Fruit fly (Drosophila melanogaster) whole organism, embryonic: Measurements from ENCODE around the gene Dhc62B.
A peak's percentile ranks its signal among the peaks of the same experiment; 100 is the strongest.

ENCODE experiments used
- Awh ChIP-seq: fragments of 200-800 bp; sonication (Bioruptor generic); IDR thresholded peaks from 2 replicates; pipeline ENCODE4, ENCODE4 v1.3.6; 2022; ENCODE audit warnings: missing biosample characterization, missing genetic modification characterization
- B-H2 ChIP-seq: fragments of 200-800 bp; sonication (Bioruptor generic); optimal IDR thresholded peaks from 2 replicates; lab custom pipeline; 2018; ENCODE audit warnings: missing biosample characterization, mild to moderate bottlenecking, missing genetic modification characterization
- CG10543 ChIP-seq: fragments of 200-800 bp; sonication (Bioruptor generic); optimal IDR thresholded peaks from 3 replicates; lab custom pipeline; 2017; ENCODE audit warnings: missing biosample characterization, mild to moderate bottlenecking, missing genetic modification characterization, moderate library complexity
- CG12769 ChIP-seq: fragments of 200-800 bp; sonication (Bioruptor generic); optimal IDR thresholded peaks from 2 replicates; lab custom pipeline; 2019; ENCODE audit warnings: missing biosample characterization, mild to moderate bottlenecking, missing genetic modification characterization, moderate library complexity
- CG13894 ChIP-seq: fragments of 200-800 bp; sonication (Bioruptor generic); optimal IDR thresholded peaks from 3 replicates; lab custom pipeline; 2018; ENCODE audit warnings: missing biosample characterization, mild to moderate bottlenecking, missing genetic modification characterization, moderate library complexity
- CG15269 ChIP-seq: fragments of 200-800 bp; sonication (Bioruptor generic); optimal IDR thresholded peaks from 2 replicates; lab custom pipeline; 2018; ENCODE audit warnings: missing biosample characterization, mild to moderate bottlenecking, missing genetic modification characterization, moderate library complexity
- CG17186 ChIP-seq: fragments of 200-800 bp; sonication (Bioruptor generic); optimal IDR thresholded peaks from 3 replicates; lab custom pipeline; 2017; ENCODE audit warnings: missing biosample characterization, missing genetic modification reagents, missing genetic modification characterization
- CG1792 ChIP-seq: fragments of 200-800 bp; sonication (Bioruptor generic); optimal IDR thresholded peaks from 2 replicates; lab custom pipeline; 2016; ENCODE audit warnings: missing biosample characterization, missing genetic modification characterization
- CG18011 ChIP-seq: fragments of 200-800 bp; sonication (Bioruptor generic); optimal IDR thresholded peaks from 2 replicates; lab custom pipeline; 2017; ENCODE audit warnings: missing biosample characterization, missing genetic modification characterization, mild to moderate bottlenecking, moderate library complexity, missing genotype
- CG2199 ChIP-seq: fragments of 200-800 bp; sonication (Bioruptor generic); IDR thresholded peaks from 3 replicates; pipeline ENCODE4 v1.3.6; 2022; ENCODE audit warnings: missing biosample characterization, missing genetic modification characterization
- CG6791 ChIP-seq: fragments of 200-800 bp; sonication (Bioruptor generic); IDR thresholded peaks from 3 replicates; pipeline ENCODE4 v1.3.6; 2022; ENCODE audit warnings: missing biosample characterization, missing genetic modification characterization; ENCODE audit not compliant: partially characterized antibody
- CG8281 ChIP-seq: fragments of 200-800 bp; sonication (Bioruptor generic); optimal IDR thresholded peaks from 2 replicates; lab custom pipeline; 2018; ENCODE audit warnings: missing biosample characterization, mild to moderate bottlenecking, missing genetic modification characterization, moderate library complexity
- D ChIP-seq, 2 experiments: fragments of 200-800 bp in 1 of 2; fragments of >200 bp in 1 of 2; sonication (Bioruptor generic) in 1 of 2; optimal IDR thresholded peaks; 2 replicates in 1 of 2; 3 replicates in 1 of 2; lab custom pipeline; 2017; ENCODE audit warnings: mild to moderate bottlenecking in 1 of 2, missing biosample characterization in 1 of 2, missing genetic modification characterization in 1 of 2, missing genetic modification reagents in 1 of 2
- D19B ChIP-seq: fragments of 200-800 bp; sonication (Bioruptor generic); optimal IDR thresholded peaks from 2 replicates; lab custom pipeline; 2017; ENCODE audit warnings: missing biosample characterization, mild to moderate bottlenecking, missing genetic modification characterization
- Eip74EF ChIP-seq, 2 experiments: fragments of 200-800 bp in 1 of 2; fragments of >200 bp in 1 of 2; sonication (Bioruptor generic) in 1 of 2; optimal IDR thresholded peaks; 2 replicates each; lab custom pipeline; 2017 to 2019; ENCODE audit warnings: missing biosample characterization in 2 of 2, missing genetic modification characterization in 2 of 2, mild to moderate bottlenecking in 1 of 2, moderate library complexity in 1 of 2
- Sox102F ChIP-seq: fragments of 200-800 bp; sonication (Bioruptor generic); optimal IDR thresholded peaks from 2 replicates; lab custom pipeline; 2018; ENCODE audit warnings: missing biosample characterization, mild to moderate bottlenecking, missing genetic modification characterization, moderate library complexity
- TFAM ChIP-seq: fragments of 200-800 bp; sonication (Bioruptor generic); optimal IDR thresholded peaks from 2 replicates; lab custom pipeline; 2017; ENCODE audit warnings: missing biosample characterization, missing genetic modification characterization, inconsistent platforms
- abd-A ChIP-seq: fragments of 200-800 bp; sonication (Bioruptor generic); optimal IDR thresholded peaks from 3 replicates; lab custom pipeline; 2019; ENCODE audit warnings: missing biosample characterization, mild to moderate bottlenecking, missing genetic modification characterization, moderate library complexity
- cg ChIP-seq: fragments of 200-800 bp; sonication (Bioruptor generic); optimal IDR thresholded peaks from 3 replicates; lab custom pipeline; 2019; ENCODE audit warnings: missing biosample characterization, mild to moderate bottlenecking, missing genetic modification characterization, moderate library complexity
- chinmo ChIP-seq: fragments of 200-800 bp; sonication (Bioruptor generic); IDR thresholded peaks from 4 replicates; pipeline ENCODE4 v1.3.6; 2022; ENCODE audit warnings: missing biosample characterization, missing genetic modification characterization; ENCODE audit not compliant: partially characterized antibody
- cwo ChIP-seq: fragments of 200-800 bp; sonication (Bioruptor generic); optimal IDR thresholded peaks from 3 replicates; lab custom pipeline; 2017; ENCODE audit warnings: missing biosample characterization, missing genetic modification characterization, mild to moderate bottlenecking, moderate library complexity, missing genetic modification reagents
- dmrt11E ChIP-seq: fragments of 200-800 bp; sonication (Bioruptor generic); optimal IDR thresholded peaks from 3 replicates; lab custom pipeline; 2018; ENCODE audit warnings: missing biosample characterization, mild to moderate bottlenecking, missing genetic modification characterization, moderate library complexity
- eve ChIP-seq, 2 experiments: fragments of >200 bp; optimal IDR thresholded peaks; 2 replicates each; lab custom pipeline; 2017; ENCODE audit warnings: missing biosample characterization in 2 of 2, missing genetic modification characterization in 2 of 2
- ftz-f1 ChIP-seq: fragments of 200-800 bp; sonication (Bioruptor generic); optimal IDR thresholded peaks from 2 replicates; lab custom pipeline; 2016; ENCODE audit warnings: missing biosample characterization, missing genetic modification characterization
- gcm2 ChIP-seq: fragments of 200-800 bp; sonication (Bioruptor generic); optimal IDR thresholded peaks from 2 replicates; lab custom pipeline; 2016; ENCODE audit warnings: missing biosample characterization, missing genetic modification characterization
- kni ChIP-seq: fragments of 200-800 bp; sonication (Bioruptor generic); optimal IDR thresholded peaks from 3 replicates; lab custom pipeline; 2017; ENCODE audit warnings: mild to moderate bottlenecking, missing biosample characterization, missing genetic modification reagents, missing genetic modification characterization
- mirr ChIP-seq: fragments of 200-800 bp; sonication (Bioruptor generic); optimal IDR thresholded peaks from 3 replicates; lab custom pipeline; 2018; ENCODE audit warnings: missing biosample characterization, mild to moderate bottlenecking, missing genetic modification characterization
- nom ChIP-seq: fragments of 200-800 bp; sonication (Bioruptor generic); optimal IDR thresholded peaks from 2 replicates; lab custom pipeline; 2017; ENCODE audit warnings: missing biosample characterization, missing genetic modification characterization, mild to moderate bottlenecking, moderate library complexity, missing genetic modification reagents
- oc ChIP-seq: fragments of 200-800 bp; sonication (Bioruptor generic); optimal IDR thresholded peaks from 2 replicates; lab custom pipeline; 2018; ENCODE audit warnings: missing biosample characterization, mild to moderate bottlenecking, missing genetic modification characterization, moderate library complexity
- pros ChIP-seq: fragments of 200-800 bp; sonication (Bioruptor generic); optimal IDR thresholded peaks from 3 replicates; lab custom pipeline; 2019; ENCODE audit warnings: missing biosample characterization, mild to moderate bottlenecking, missing genetic modification characterization, moderate library complexity
- sd ChIP-seq: fragments of 200-800 bp; sonication (Bioruptor generic); optimal IDR thresholded peaks from 3 replicates; lab custom pipeline; 2018; ENCODE audit warnings: missing biosample characterization, mild to moderate bottlenecking, missing genetic modification characterization, moderate library complexity
- tin ChIP-seq: fragments of 200-800 bp; sonication (Bioruptor generic); optimal IDR thresholded peaks from 3 replicates; lab custom pipeline; 2016; ENCODE audit warnings: missing biosample characterization, missing genetic modification characterization
- vvl ChIP-seq: fragments of 200-800 bp; sonication (Bioruptor generic); IDR thresholded peaks from 2 replicates; pipeline ENCODE4 v1.3.6; 2022; ENCODE audit warnings: missing biosample characterization, missing genetic modification characterization

Gene Dhc62B

dm6 chr3L:1771658-1772057 lies at the start of gene Dhc62B:
Gene Dhc62B, minus strand, starts transcription at chr3L:1771758.
- no peak for TF ChIP-seq D19B (GFP tag; lab: Kevin White, UChicago)

dm6 chr3L:1821140-1821539 lies 49.6 kb upstream of the Dhc62B start:
- TF ChIP-seq nom = peak; percentile 42
- TF ChIP-seq B-H2 (GFP tag; lab: Kevin White, UChicago) = no peak

- peak; percentile 35 for TF ChIP-seq B-H2 (GFP tag; lab: Kevin White, UChicago)
- peak; percentile 60 for TF ChIP-seq sd (tag; lab: Kevin White, UChicago)
- peak; percentile 98 for TF ChIP-seq abd-A (tag; lab: Kevin White, UChicago)
- peak; percentile 10 for TF ChIP-seq CG10543 (GFP tag; lab: Kevin White, UChicago)
- TF ChIP-seq chinmo (GFP tag; lab: Robert Waterston, UW) = peak; percentile 96
- TF ChIP-seq ftz-f1 (GFP tag; lab: Kevin White, UChicago) = peak; percentile 55
- peak; percentile 67 for TF ChIP-seq CG15269 (tag; lab: Kevin White, UChicago)
- TF ChIP-seq CG6791 (GFP tag; lab: Robert Waterston, UW) = no peak
- TF ChIP-seq oc (tag; lab: Kevin White, UChicago) = peak; percentile 89
- TF ChIP-seq cwo (GFP tag; lab: Kevin White, UChicago) = peak; percentile 25
- TF ChIP-seq kni (GFP tag; lab: Kevin White, UChicago) = peak; percentile 48
- peak; percentile 59 for TF ChIP-seq CG13894 (tag; lab: Kevin White, UChicago)
- TF ChIP-seq eve (GFP tag; optimal IDR thresholded peaks at IDR 0.05; lab: Kevin White, UChicago) = no peak
- TF ChIP-seq mirr = peak; percentile 20
- TF ChIP-seq CG2199 (GFP tag; lab: Robert Waterston, UW) = 0 out of 3 replicates have a peak, but pooled peaks have one; percentile 23
- TF ChIP-seq Eip74EF (GFP tag; optimal IDR thresholded peaks at IDR 0.05; lab: Kevin White, UChicago) = peak in 1 of 2 experiments; percentile 98
- TF ChIP-seq D (optimal IDR thresholded peaks at IDR 0.05; lab: Kevin White, UChicago) = no peak
- TF ChIP-seq D (GFP tag; optimal IDR thresholded peaks at IDR 0.05; lab: Kevin White, UChicago) = no peak
- no peak for TF ChIP-seq CG17186 (GFP tag; lab: Kevin White, UChicago)
- TF ChIP-seq CG1792 (GFP tag; lab: Kevin White, UChicago) = no peak
- peak; percentile 7 for TF ChIP-seq Sox102F
- TF ChIP-seq pros (GFP tag; lab: Kevin White, UChicago) = peak; percentile 5
- TF ChIP-seq gcm2 (GFP tag; lab: Kevin White, UChicago) = no peak
- no peak for TF ChIP-seq TFAM (GFP tag; lab: Kevin White, UChicago)
- no peak for TF ChIP-seq CG18011 (GFP tag; lab: Kevin White, UChicago)
- peak; percentile 53 for TF ChIP-seq CG12769 (tag; lab: Kevin White, UChicago)
Observed at dm6 chr3L:1818834-1819233, 47.3 kb upstream of the Dhc62B start.

- peak in 1 of 2 experiments; percentile 44 for TF ChIP-seq Eip74EF (GFP tag; optimal IDR thresholded peaks at IDR 0.05; lab: Kevin White, UChicago)
- peak; percentile 72; the same call in 1 of the 2 replicates for TF ChIP-seq Awh (GFP tag; lab: Robert Waterston, UW)
- peak; percentile 57 for TF ChIP-seq oc (tag; lab: Kevin White, UChicago)
- TF ChIP-seq CG8281 (tag; lab: Kevin White, UChicago) = no peak
- TF ChIP-seq dmrt11E = no peak
- peak; percentile 18; the same call in 1 of the 2 replicates for TF ChIP-seq vvl (GFP tag; lab: Robert Waterston, UW)
- no peak for TF ChIP-seq cg
- no peak for TF ChIP-seq tin (GFP tag; lab: Kevin White, UChicago)
Observed at dm6 chr3L:1817405-1817804, 45.8 kb upstream of the Dhc62B start.
